5 worm cellular contexts compared by ENCODE assay signal in the genomic region with DNA sequence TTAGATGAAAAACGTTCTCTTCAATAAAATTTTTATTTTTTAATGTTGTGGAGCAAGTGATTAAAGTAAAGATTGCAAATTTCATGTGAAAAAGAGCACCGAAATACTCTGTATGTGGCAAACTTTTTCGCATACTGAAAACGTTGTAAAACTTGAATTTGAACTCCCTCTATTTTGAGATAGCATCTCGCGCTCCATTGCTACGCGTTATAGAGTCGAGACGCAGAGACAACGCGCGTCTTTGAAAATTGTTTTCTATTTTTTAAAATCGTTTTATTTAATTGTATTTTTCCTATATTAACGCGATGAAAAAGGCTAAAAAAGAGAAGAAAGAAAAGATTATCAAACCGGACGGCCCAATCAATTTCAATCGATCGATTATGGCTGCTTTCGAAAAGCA.
TF ChIP-seq lines count a peak whose summit lies in the region.

A gene (plus strand): TSS at position 78 of the 400 bp plus-strand sequence.

TF ChIP-seq in whole organism, L1 larva, 84 proteins besides CTCF, POLR2A, EP300 and RAD21 (continued from another document and continues in another):
- TF ChIP-seq mep-1 (tag; optimal IDR thresholded peaks at IDR 0.05; lab: Kevin White, UChicago) (peak; percentile 73), nhr-71 (tag; optimal IDR thresholded peaks at IDR 0.05; lab: Kevin White, UChicago) (peak; percentile 83), nhr-20 (tag; optimal IDR thresholded peaks at IDR 0.05; lab: Kevin White, UChicago) (peak; percentile 77), unc-98 (GFP tag; IDR thresholded peaks at IDR 0.05; lab: Robert Waterston, UW) (no peak), fkh-8 (tag; optimal IDR thresholded peaks at IDR 0.05; lab: Kevin White, UChicago) (peak; percentile 43), lin-39 (tag; optimal IDR thresholded peaks at IDR 0.05; lab: Kevin White, UChicago) (peak; percentile 0), aly-2 (tag; optimal IDR thresholded peaks at IDR 0.05; lab: Kevin White, UChicago) (peak; percentile 14), hlh-4 (tag; optimal IDR thresholded peaks at IDR 0.05; lab: Kevin White, UChicago) (no peak), ceh-63 (GFP tag; optimal IDR thresholded peaks at IDR 0.05; lab: Kevin White, UChicago) (no peak), efl-1 (optimal IDR thresholded peaks at IDR 0.05; lab: Kevin White, UChicago) (peak; percentile 94 to 98), efl-1 (GFP tag; optimal IDR thresholded peaks at IDR 0.05 in 1 of 2; lab: Kevin White, UChicago) (peak; percentile 98 to 100), hlh-17 (GFP tag; optimal IDR thresholded peaks at IDR 0.05; lab: Kevin White, UChicago; ENCODE audit: borderline replicate concordance) (no peak), ceh-90 (tag; optimal IDR thresholded peaks at IDR 0.05; lab: Kevin White, UChicago) (no peak), ceh-88 (GFP tag; IDR thresholded peaks at IDR 0.05; lab: Robert Waterston, UW) (no peak), mef-2 (tag; optimal IDR thresholded peaks at IDR 0.05; lab: Kevin White, UChicago) (no peak), unc-30 (tag; optimal IDR thresholded peaks at IDR 0.05; lab: Kevin White, UChicago) (no peak), sox-4 (tag; optimal IDR thresholded peaks at IDR 0.05; lab: Kevin White, UChicago) (peak; percentile 52), irx-1 (tag; optimal IDR thresholded peaks at IDR 0.05; lab: Kevin White, UChicago) (peak; percentile 30), ceh-8 (GFP tag; optimal IDR thresholded peaks at IDR 0.05; lab: Kevin White, UChicago) (no peak), nhr-47 (tag; optimal IDR thresholded peaks at IDR 0.05; lab: Kevin White, UChicago) (peak; percentile 74), nhr-90 (tag; optimal IDR thresholded peaks at IDR 0.05; lab: Kevin White, UChicago; ENCODE audit: poor library complexity) (peak; percentile 31), nhr-76 (tag; optimal IDR thresholded peaks at IDR 0.05; lab: Kevin White, UChicago) (no peak), lin-13 (GFP tag; optimal IDR thresholded peaks at IDR 0.05; lab: Kevin White, UChicago) (peak; percentile 63), elt-2 (tag; optimal IDR thresholded peaks at IDR 0.05; lab: Kevin White, UChicago) (no peak), pqm-1 (tag; optimal IDR thresholded peaks at IDR 0.05; lab: Kevin White, UChicago) (no peak), ztf-4 (tag; optimal IDR thresholded peaks at IDR 0.05; lab: Kevin White, UChicago) (no peak)

TF ChIP-seq in whole organism, L2 larva, 48 proteins besides CTCF, POLR2A, EP300 and RAD21 (continued from another document):
- TF ChIP-seq R02D3.7 (tag; optimal IDR thresholded peaks at IDR 0.05; lab: Kevin White, UChicago) (no peak), mbf-1 (tag; optimal IDR thresholded peaks at IDR 0.05; lab: Kevin White, UChicago) (no peak), nhr-129 (tag; optimal IDR thresholded peaks at IDR 0.05; lab: Kevin White, UChicago) (peak; percentile 56), nhr-12 (tag; optimal IDR thresholded peaks at IDR 0.05; lab: Kevin White, UChicago) (no peak), ztf-11 (tag; optimal IDR thresholded peaks at IDR 0.05; lab: Kevin White, UChicago) (no peak), ceh-82 (tag; optimal IDR thresholded peaks at IDR 0.05; lab: Kevin White, UChicago) (no peak), nhr-25 (tag; optimal IDR thresholded peaks at IDR 0.05; lab: Kevin White, UChicago) (peak; percentile 9), lin-11 (tag; optimal IDR thresholded peaks at IDR 0.05; lab: Kevin White, UChicago) (no peak), mdl-1 (tag; optimal IDR thresholded peaks at IDR 0.05; lab: Kevin White, UChicago) (no peak), F13H6.1 (tag; optimal IDR thresholded peaks at IDR 0.05; lab: Kevin White, UChicago) (peak; percentile 38), snpc-4 (tag; optimal IDR thresholded peaks at IDR 0.05; lab: Kevin White, UChicago) (peak; percentile 5), ceh-16 (tag; optimal IDR thresholded peaks at IDR 0.05; lab: Kevin White, UChicago) (no peak), fos-1 (tag; optimal IDR thresholded peaks at IDR 0.05; lab: Kevin White, UChicago) (peak; percentile 23), nhr-11 (tag; optimal IDR thresholded peaks at IDR 0.05; lab: Kevin White, UChicago) (no peak), sma-3 (GFP tag; optimal IDR thresholded peaks at IDR 0.05; lab: Kevin White, UChicago) (peak; percentile 39), lin-39 (tag; optimal IDR thresholded peaks at IDR 0.05; lab: Kevin White, UChicago) (no peak), egl-27 (tag; optimal IDR thresholded peaks at IDR 0.05; lab: Kevin White, UChicago) (no peak), lin-13 (GFP tag; optimal IDR thresholded peaks at IDR 0.05; lab: Kevin White, UChicago) (peak; percentile 69), elt-3 (tag; optimal IDR thresholded peaks at IDR 0.05; lab: Kevin White, UChicago) (no peak), mab-5 (tag; optimal IDR thresholded peaks at IDR 0.05; lab: Kevin White, UChicago) (no peak), blmp-1 (tag; optimal IDR thresholded peaks at IDR 0.05; lab: Kevin White, UChicago; ENCODE audit: insufficient read depth) (no peak), peb-1 (tag; optimal IDR thresholded peaks at IDR 0.05; lab: Kevin White, UChicago) (no peak)

TF ChIP-seq in whole organism, L3 larva, 47 proteins besides CTCF, POLR2A, EP300 and RAD21 (continued from another document):
- no peak for TF ChIP-seq daf-12 (tag; optimal IDR thresholded peaks at IDR 0.05; lab: Kevin White, UChicago)
- no peak for TF ChIP-seq ZK546.5 (tag; optimal IDR thresholded peaks at IDR 0.05; lab: Kevin White, UChicago)
- TF ChIP-seq egl-27 (tag; optimal IDR thresholded peaks at IDR 0.05; lab: Kevin White, UChicago), result no peak
- TF ChIP-seq R02D3.7 (tag; optimal IDR thresholded peaks at IDR 0.05; lab: Kevin White, UChicago), result peak; percentile 49
- no peak for TF ChIP-seq unc-62 (GFP tag; optimal IDR thresholded peaks at IDR 0.05; lab: Kevin White, UChicago)
- TF ChIP-seq lsy-12 (tag; optimal IDR thresholded peaks at IDR 0.05; lab: Kevin White, UChicago), result no peak
- TF ChIP-seq skn-1 (tag; optimal IDR thresholded peaks at IDR 0.05; lab: Kevin White, UChicago), result peak; percentile 58
- peak; percentile 32 for TF ChIP-seq lin-39 (tag; optimal IDR thresholded peaks at IDR 0.05; lab: Kevin White, UChicago)
- TF ChIP-seq nhr-23 (tag; optimal IDR thresholded peaks at IDR 0.05; lab: Kevin White, UChicago), result peak; percentile 71
- TF ChIP-seq ceh-16 (tag; optimal IDR thresholded peaks at IDR 0.05; lab: Kevin White, UChicago), result no peak
- no peak for TF ChIP-seq egl-5 (tag; optimal IDR thresholded peaks at IDR 0.05; lab: Kevin White, UChicago)
- no peak for TF ChIP-seq ama-1 (optimal IDR thresholded peaks at IDR 0.05; lab: Kevin White, UChicago)
- TF ChIP-seq hmg-11 (tag; optimal IDR thresholded peaks at IDR 0.05; lab: Kevin White, UChicago), result peak; percentile 15
- TF ChIP-seq nhr-43 (tag; optimal IDR thresholded peaks at IDR 0.05; lab: Kevin White, UChicago; ENCODE audit: poor library complexity, severe bottlenecking), result peak; percentile 17
- TF ChIP-seq nfya-1 (tag; optimal IDR thresholded peaks at IDR 0.05; lab: Kevin White, UChicago; ENCODE audit: insufficient read depth), result peak; percentile 84

TF ChIP-seq in whole organism, L4 larva, 104 proteins besides CTCF, POLR2A, EP300 and RAD21 (continued from another document and continues in another):
- TF ChIP-seq unc-130 (GFP tag; optimal IDR thresholded peaks at IDR 0.05; lab: Kevin White, UChicago) (no peak), nhr-28 (tag; optimal IDR thresholded peaks at IDR 0.05; lab: Kevin White, UChicago) (no peak), vab-7 (GFP tag; IDR thresholded peaks at IDR 0.05; lab: Robert Waterston, UW) (no peak), fkh-10 (GFP tag; optimal IDR thresholded peaks at IDR 0.05; lab: Kevin White, UChicago) (no peak), fos-1 (tag; optimal IDR thresholded peaks at IDR 0.05; lab: Kevin White, UChicago) (no peak), nhr-41 (GFP tag; IDR thresholded peaks at IDR 0.05; lab: Robert Waterston, UW) (no peak), lir-3 (tag; optimal IDR thresholded peaks at IDR 0.05; lab: Kevin White, UChicago) (no peak), ceh-32 (tag; optimal IDR thresholded peaks at IDR 0.05; lab: Kevin White, UChicago; ENCODE audit: poor library complexity) (no peak), hmg-1.1 (GFP tag; IDR thresholded peaks at IDR 0.05; lab: Robert Waterston, UW) (peak; percentile 51), lin-38 (GFP tag; IDR thresholded peaks at IDR 0.05; lab: Robert Waterston, UW) (peak; percentile 91), duxl-1 (tag; optimal IDR thresholded peaks at IDR 0.05; lab: Kevin White, UChicago; ENCODE audit: poor library complexity) (no peak), snpc-1.2 (GFP tag; IDR thresholded peaks at IDR 0.05; lab: Robert Waterston, UW) (peak; percentile 57; the same call in 1 of the 2 replicates), daf-16 (GFP tag; optimal IDR thresholded peaks at IDR 0.05; lab: Kevin White, UChicago) (no peak), daf-16 (tag; optimal IDR thresholded peaks at IDR 0.05; lab: Kevin White, UChicago) (no peak), lin-1 (GFP tag; IDR thresholded peaks at IDR 0.05; lab: Robert Waterston, UW) (no peak), D1046.2 (GFP tag; IDR thresholded peaks at IDR 0.05; lab: Robert Waterston, UW) (no peak), php-3 (GFP tag; IDR thresholded peaks at IDR 0.05; lab: Robert Waterston, UW) (no peak), set-16 (GFP tag; IDR thresholded peaks at IDR 0.05; lab: Robert Waterston, UW) (no peak), ceh-28 (tag; optimal IDR thresholded peaks at IDR 0.05; lab: Kevin White, UChicago) (no peak), daf-8 (GFP tag; IDR thresholded peaks at IDR 0.05; lab: Robert Waterston, UW) (no peak), aly-2 (tag; optimal IDR thresholded peaks at IDR 0.05; lab: Kevin White, UChicago) (no peak), F49E8.2 (tag; optimal IDR thresholded peaks at IDR 0.05; lab: Kevin White, UChicago; ENCODE audit: borderline replicate concordance) (no peak), F10B5.3 (tag; optimal IDR thresholded peaks at IDR 0.05; lab: Kevin White, UChicago) (no peak), R02D3.7 (tag; optimal IDR thresholded peaks at IDR 0.05; lab: Kevin White, UChicago) (no peak), ceh-82 (tag; optimal IDR thresholded peaks at IDR 0.05; lab: Kevin White, UChicago) (no peak), dmd-9 (GFP tag; IDR thresholded peaks at IDR 0.05; lab: Robert Waterston, UW) (no peak), ZK546.5 (tag; optimal IDR thresholded peaks at IDR 0.05; lab: Kevin White, UChicago) (no peak), nhr-6 (tag; optimal IDR thresholded peaks at IDR 0.05; lab: Kevin White, UChicago) (peak; percentile 53), mep-1 (tag; optimal IDR thresholded peaks at IDR 0.05; lab: Kevin White, UChicago) (peak; percentile 28), hlh-11 (tag; optimal IDR thresholded peaks at IDR 0.05; lab: Kevin White, UChicago) (no peak), nhr-42 (GFP tag; IDR thresholded peaks at IDR 0.05; lab: Robert Waterston, UW) (0 out of 2 replicates have a peak, but pooled peaks have one; percentile 30), dve-1 (tag; optimal IDR thresholded peaks at IDR 0.05; lab: Kevin White, UChicago; ENCODE audit: insufficient read depth) (peak; percentile 60), ama-1 (optimal IDR thresholded peaks at IDR 0.05; lab: Kevin White, UChicago) (no peak), zip-2 (tag; optimal IDR thresholded peaks at IDR 0.05; lab: Kevin White, UChicago) (no peak), pqm-1 (tag; optimal IDR thresholded peaks at IDR 0.05; lab: Kevin White, UChicago) (no peak), hif-1 (tag; optimal IDR thresholded peaks at IDR 0.05; lab: Kevin White, UChicago) (no peak), sdz-12 (GFP tag; optimal IDR thresholded peaks at IDR 0.05; lab: Kevin White, UChicago) (no peak), T26A8.4 (GFP tag; IDR thresholded peaks at IDR 0.05; lab: Robert Waterston, UW) (no peak)

TF ChIP-seq in whole organism, young adult, 124 proteins besides CTCF, POLR2A, EP300 and RAD21 (continued from another document):
- TF ChIP-seq unc-62 (GFP tag; optimal IDR thresholded peaks at IDR 0.05; lab: Kevin White, UChicago) (no peak), snpc-1.3 (tag; optimal IDR thresholded peaks at IDR 0.05; lab: Kevin White, UChicago; ENCODE audit: insufficient read depth) (peak; percentile 27), ceh-91 (GFP tag; IDR thresholded peaks at IDR 0.05; lab: Robert Waterston, UW) (no peak), repo-1 (tag; optimal IDR thresholded peaks at IDR 0.05; lab: Kevin White, UChicago) (no peak), F57C9.4 (tag; optimal IDR thresholded peaks at IDR 0.05; lab: Kevin White, UChicago) (no peak), efl-1 (GFP tag; optimal IDR thresholded peaks at IDR 0.05; lab: Kevin White, UChicago) (peak; percentile 72), Y95B8A.8 (GFP tag; IDR thresholded peaks at IDR 0.05; lab: Robert Waterston, UW) (no peak), lin-54 (GFP tag; optimal IDR thresholded peaks at IDR 0.05; lab: Kevin White, UChicago) (peak; percentile 93), madf-3 (GFP tag; IDR thresholded peaks at IDR 0.05; lab: Robert Waterston, UW) (no peak), snpc-4 (GFP tag; optimal IDR thresholded peaks at IDR 0.05; lab: Kevin White, UChicago) (no peak), snpc-4 (tag; optimal IDR thresholded peaks at IDR 0.05; lab: Kevin White, UChicago) (peak in 2 of 4 experiments; percentile 74 to 83)
